Worm (Caenorhabditis elegans) whole organism, late embryonic: Measurements from ENCODE around the gene exo-1.

ENCODE experiments used
- C08G9.2 ChIP-seq: sonication (generic microtip); optimal IDR thresholded peaks from 2 replicates; lab custom pipeline; 2016; ENCODE audit warnings: mild to moderate bottlenecking, missing genetic modification characterization, moderate library complexity, missing compliant biosample characterization
- C38D4.7 ChIP-seq: fragments of 200-800 bp; sonication (Bioruptor generic); optimal IDR thresholded peaks from 2 replicates; lab custom pipeline; 2018; ENCODE audit warnings: mild to moderate bottlenecking, missing genetic modification characterization, moderate library complexity, missing compliant biosample characterization
- K02D7.2 ChIP-seq: sonication (generic microtip); optimal IDR thresholded peaks from 2 replicates; lab custom pipeline; 2017; ENCODE audit warnings: mild to moderate bottlenecking, missing genetic modification characterization, missing compliant biosample characterization
- K09A11.1 ChIP-seq: sonication (generic microtip); optimal IDR thresholded peaks from 2 replicates; lab custom pipeline; 2017; ENCODE audit warnings: antibody characterized with exemption, mild to moderate bottlenecking, missing genetic modification characterization, missing compliant biosample characterization; ENCODE audit not compliant: insufficient read depth
- T23F11.4 ChIP-seq: fragments of 200-800 bp; sonication (Bioruptor generic); optimal IDR thresholded peaks from 2 replicates; lab custom pipeline; 2018; ENCODE audit warnings: mild to moderate bottlenecking, missing genetic modification characterization, missing compliant biosample characterization
- Y22D7AL.16 ChIP-seq: sonication (generic microtip); optimal IDR thresholded peaks from 2 replicates; lab custom pipeline; 2016; ENCODE audit warnings: missing genetic modification characterization, missing compliant biosample characterization
- ahr-1 ChIP-seq: sonication (generic microtip); optimal IDR thresholded peaks from 2 replicates; lab custom pipeline; 2016; ENCODE audit warnings: missing genetic modification characterization, missing compliant biosample characterization
- ama-1 ChIP-seq: fragments of 150-350 bp; optimal IDR thresholded peaks from 2 replicates; lab custom pipeline; 2014
- ceh-14 ChIP-seq: sonication (generic microtip); optimal IDR thresholded peaks from 2 replicates; lab custom pipeline; 2016; ENCODE audit warnings: missing genotype, missing genetic modification characterization, missing compliant biosample characterization
- ceh-18 ChIP-seq: sonication (generic microtip); optimal IDR thresholded peaks from 2 replicates; lab custom pipeline; 2016; ENCODE audit warnings: missing genetic modification characterization, missing compliant biosample characterization
- ceh-2 ChIP-seq: sonication (generic microtip); optimal IDR thresholded peaks from 2 replicates; lab custom pipeline; 2016; ENCODE audit warnings: missing genotype, missing genetic modification characterization, missing compliant biosample characterization
- ceh-24 ChIP-seq: sonication (generic microtip); optimal IDR thresholded peaks from 2 replicates; lab custom pipeline; 2016; ENCODE audit warnings: mild to moderate bottlenecking, missing genetic modification characterization, missing compliant biosample characterization
- ceh-30 ChIP-seq: fragments of 150-350 bp; optimal IDR thresholded peaks from 2 replicates; lab custom pipeline; 2014; ENCODE audit warnings: missing biosample characterization, missing genetic modification characterization
- ceh-31 ChIP-seq: sonication (generic microtip); optimal IDR thresholded peaks from 2 replicates; lab custom pipeline; 2016; ENCODE audit warnings: missing genetic modification characterization, missing compliant biosample characterization
- ceh-45 ChIP-seq: fragments of 200-800 bp; sonication (Bioruptor generic); IDR thresholded peaks from 2 replicates; pipeline ENCODE4 v1.3.6; 2022; ENCODE audit warnings: missing genetic modification reagents, missing genetic modification characterization, missing compliant biosample characterization
- ceh-48 ChIP-seq: sonication (generic microtip); optimal IDR thresholded peaks from 2 replicates; lab custom pipeline; 2016; ENCODE audit warnings: missing genetic modification characterization, inconsistent platforms, missing compliant biosample characterization
- ceh-6 ChIP-seq: fragments of 200-800 bp; sonication (Bioruptor generic); optimal IDR thresholded peaks from 2 replicates; lab custom pipeline; 2018; ENCODE audit warnings: mild to moderate bottlenecking, missing genetic modification characterization, missing compliant biosample characterization
- ceh-9 ChIP-seq: sonication (generic microtip); optimal IDR thresholded peaks from 2 replicates; lab custom pipeline; 2016; ENCODE audit warnings: mild to moderate bottlenecking, missing genetic modification characterization, inconsistent platforms, missing compliant biosample characterization
- che-1 ChIP-seq: sonication (generic microtip); optimal IDR thresholded peaks from 2 replicates; lab custom pipeline; 2016; ENCODE audit warnings: mild to moderate bottlenecking, missing genetic modification characterization, missing compliant biosample characterization
- elt-4 ChIP-seq: sonication (generic microtip); optimal IDR thresholded peaks from 2 replicates; lab custom pipeline; 2016; ENCODE audit warnings: missing genetic modification characterization, missing compliant biosample characterization
- ets-4 ChIP-seq: sonication (generic microtip); optimal IDR thresholded peaks from 2 replicates; lab custom pipeline; 2016; ENCODE audit warnings: missing genetic modification characterization, missing compliant biosample characterization
- fax-1 ChIP-seq: sonication (generic microtip); optimal IDR thresholded peaks from 2 replicates; lab custom pipeline; 2016; ENCODE audit warnings: missing genotype, missing genetic modification characterization, missing compliant biosample characterization
- fkh-10 ChIP-seq: fragments of 150-350 bp; optimal IDR thresholded peaks from 2 replicates; lab custom pipeline; 2014; ENCODE audit warnings: missing biosample characterization, missing genetic modification reagents, missing genetic modification characterization
- fkh-6 ChIP-seq: sonication (generic microtip); optimal IDR thresholded peaks from 2 replicates; lab custom pipeline; 2016; ENCODE audit warnings: missing genetic modification characterization, missing compliant biosample characterization
- gmeb-2 ChIP-seq: sonication (generic microtip); optimal IDR thresholded peaks from 2 replicates; lab custom pipeline; 2016; ENCODE audit warnings: missing genetic modification characterization, inconsistent platforms, missing compliant biosample characterization
- hlh-13 ChIP-seq: fragments of 200-800 bp; sonication (Bioruptor generic); optimal IDR thresholded peaks from 2 replicates; lab custom pipeline; 2018; ENCODE audit warnings: mild to moderate bottlenecking, missing genetic modification characterization, missing compliant biosample characterization
- hlh-15 ChIP-seq: sonication (generic microtip); optimal IDR thresholded peaks from 2 replicates; lab custom pipeline; 2016; ENCODE audit warnings: missing genetic modification characterization, missing compliant biosample characterization
- hlh-8 ChIP-seq: sonication (generic microtip); optimal IDR thresholded peaks from 2 replicates; lab custom pipeline; 2016; ENCODE audit warnings: missing genotype, missing genetic modification characterization, missing compliant biosample characterization
- mec-3 ChIP-seq: sonication (generic microtip); optimal IDR thresholded peaks from 2 replicates; lab custom pipeline; 2016; ENCODE audit warnings: borderline replicate concordance, missing genetic modification characterization, missing compliant biosample characterization
- nfya-1 ChIP-seq: sonication (generic microtip); optimal IDR thresholded peaks from 2 replicates; lab custom pipeline; 2017; ENCODE audit warnings: missing genetic modification characterization, mild to moderate bottlenecking, missing compliant biosample characterization, antibody characterized with exemption, moderate library complexity
- nhr-11 ChIP-seq: fragments of 150-350 bp; optimal IDR thresholded peaks from 2 replicates; lab custom pipeline; 2014; ENCODE audit warnings: missing biosample characterization, missing genetic modification characterization
- npax-4 ChIP-seq: sonication (generic microtip); optimal IDR thresholded peaks from 2 replicates; lab custom pipeline; 2016; ENCODE audit warnings: missing genetic modification characterization, missing compliant biosample characterization
- pat-9 ChIP-seq: fragments of 200-800 bp; sonication (Bioruptor generic); optimal IDR thresholded peaks from 2 replicates; lab custom pipeline; 2018; ENCODE audit warnings: mild to moderate bottlenecking, missing genetic modification characterization, moderate library complexity, missing compliant biosample characterization
- pax-1 ChIP-seq: fragments of 150-350 bp; optimal IDR thresholded peaks from 2 replicates; lab custom pipeline; 2014; ENCODE audit warnings: missing biosample characterization, missing genetic modification characterization
- pha-4 ChIP-seq: fragments of 150-350 bp; optimal IDR thresholded peaks from 2 replicates; lab custom pipeline; 2018; ENCODE audit warnings: missing biosample characterization, missing genetic modification reagents, missing genetic modification characterization
- pqm-1 ChIP-seq: sonication (generic microtip); optimal IDR thresholded peaks from 2 replicates; lab custom pipeline; 2016; ENCODE audit warnings: missing genetic modification characterization, missing compliant biosample characterization
- sox-4 ChIP-seq: sonication (generic microtip); optimal IDR thresholded peaks from 2 replicates; lab custom pipeline; 2017; ENCODE audit warnings: mild to moderate bottlenecking, missing genetic modification characterization, inconsistent platforms, missing compliant biosample characterization
- syd-9 ChIP-seq: sonication (generic microtip); optimal IDR thresholded peaks from 2 replicates; lab custom pipeline; 2016; ENCODE audit warnings: mild to moderate bottlenecking, missing genetic modification characterization, moderate library complexity, missing compliant biosample characterization
- tbx-2 ChIP-seq: sonication (generic microtip); optimal IDR thresholded peaks from 2 replicates; lab custom pipeline; 2016; ENCODE audit warnings: missing genetic modification characterization, missing compliant biosample characterization
- tbx-7 ChIP-seq: sonication (generic microtip); optimal IDR thresholded peaks from 2 replicates; lab custom pipeline; 2016; ENCODE audit warnings: missing genotype, missing genetic modification characterization, missing compliant biosample characterization
- ttx-3 ChIP-seq: sonication (generic microtip); optimal IDR thresholded peaks from 2 replicates; lab custom pipeline; 2016; ENCODE audit warnings: missing genetic modification reagents, missing genetic modification characterization, missing compliant biosample characterization
- unc-55 ChIP-seq: sonication (generic microtip); optimal IDR thresholded peaks from 2 replicates; lab custom pipeline; 2017; ENCODE audit warnings: missing biosample characterization, missing genetic modification reagents, missing genetic modification characterization
- unc-86 ChIP-seq: sonication (generic microtip); optimal IDR thresholded peaks from 2 replicates; lab custom pipeline; 2016; ENCODE audit warnings: missing genetic modification characterization, missing compliant biosample characterization
- ztf-16 ChIP-seq: sonication (generic microtip); optimal IDR thresholded peaks from 2 replicates; lab custom pipeline; 2017; ENCODE audit warnings: missing genetic modification characterization, missing compliant biosample characterization

The exo-1 gene

ce11 chrIII:13390789-13391188 lies 32.5 kb upstream of the exo-1 start:
- TF ChIP-seq fax-1 (tag; lab: Kevin White, UChicago) (no peak), T23F11.4 (GFP tag; lab: Kevin White, UChicago) (no peak), ztf-16 (tag; lab: Kevin White, UChicago) (no peak), tbx-7 (tag; lab: Kevin White, UChicago) (no peak), ceh-45 (GFP tag; lab: Robert Waterston, UW) (no peak), elt-4 (tag; lab: Kevin White, UChicago) (no peak), hlh-8 (tag; lab: Kevin White, UChicago) (no peak), ama-1 (lab: Kevin White, UChicago) (no peak), syd-9 (no peak), pqm-1 (no peak), ceh-9 (tag; lab: Kevin White, UChicago) (no peak), unc-55 (GFP tag; lab: Kevin White, UChicago) (no peak), ceh-18 (no peak), K09A11.1 (tag; lab: Kevin White, UChicago) (no peak), npax-4 (no peak), ceh-48 (tag; lab: Kevin White, UChicago) (no peak), ceh-2 (no peak), tbx-2 (tag; lab: Kevin White, UChicago) (no peak), ets-4 (tag; lab: Kevin White, UChicago) (no peak)
- TF ChIP-seq, all 69 proteins: peak for 0

- TF ChIP-seq sox-4 (no peak), nhr-11 (tag; lab: Kevin White, UChicago) (no peak), fax-1 (tag; lab: Kevin White, UChicago) (no peak), ceh-9 (tag; lab: Kevin White, UChicago) (no peak), ets-4 (tag; lab: Kevin White, UChicago) (no peak), ceh-30 (tag; lab: Kevin White, UChicago) (no peak), ceh-6 (GFP tag; lab: Kevin White, UChicago) (no peak), ama-1 (lab: Kevin White, UChicago) (no peak), unc-86 (tag; lab: Kevin White, UChicago) (no peak), fkh-10 (no peak), che-1 (tag; lab: Kevin White, UChicago) (no peak), ceh-14 (tag; lab: Kevin White, UChicago) (no peak), C08G9.2 (tag; lab: Kevin White, UChicago) (no peak), mec-3 (tag; lab: Kevin White, UChicago) (no peak), ahr-1 (tag; lab: Kevin White, UChicago) (no peak), ceh-24 (no peak), pha-4 (tag; lab: Kevin White, UChicago) (no peak)
Measured at ce11 chrIII:13393239-13393638, 30.1 kb upstream of the exo-1 start, which contains the start of gene dnj-17. TSS of gene dnj-17 (minus strand) at chrIII:13393339.

- no peak for TF ChIP-seq fkh-10
- TF ChIP-seq ztf-16 (tag; lab: Kevin White, UChicago) = no peak
- no peak for TF ChIP-seq ceh-14 (tag; lab: Kevin White, UChicago)
- TF ChIP-seq nfya-1 = no peak
- TF ChIP-seq gmeb-2 = no peak
- TF ChIP-seq sox-4 = no peak
- TF ChIP-seq ceh-31 (tag; lab: Kevin White, UChicago) = no peak
- no peak for TF ChIP-seq fkh-6 (tag; lab: Kevin White, UChicago)
- TF ChIP-seq K09A11.1 (tag; lab: Kevin White, UChicago) = no peak
- TF ChIP-seq, all 69 proteins: peak for 0
Measured at ce11 chrIII:13393647-13394046, 29.7 kb upstream of the exo-1 start, which contains the start of gene qdpr-1. TSS of gene qdpr-1 (plus strand) at chrIII:13393910.

ce11 chrIII:13395262-13395661 lies 28.1 kb upstream of the exo-1 start, which contains the start of gene F11F1.1:
TSS of gene F11F1.1 (plus strand) at chrIII:13395562.
- TF ChIP-seq ztf-16 (tag; lab: Kevin White, UChicago) (no peak), pha-4 (tag; lab: Kevin White, UChicago) (no peak), C38D4.7 (GFP tag; lab: Kevin White, UChicago) (no peak), ttx-3 (tag; lab: Kevin White, UChicago) (no peak), syd-9 (no peak), tbx-2 (tag; lab: Kevin White, UChicago) (no peak), K02D7.2 (tag; lab: Kevin White, UChicago) (no peak), pax-1 (no peak), Y22D7AL.16 (no peak), pat-9 (tag; lab: Kevin White, UChicago) (no peak), hlh-15 (tag; lab: Kevin White, UChicago) (no peak), hlh-13 (no peak)
